Worm (Caenorhabditis elegans) whole organism, L1 larva: ENCODE results near the gene C53A3.4.
A peak's percentile ranks its signal among the peaks of the same experiment; 100 is the strongest.

Experiments used
- C16A3.4 ChIP-seq: fragments of 150-350 bp; optimal IDR thresholded peaks from 2 replicates; lab custom pipeline; 2014; ENCODE audit warnings: missing biosample characterization, missing genetic modification characterization
- Y116A8C.19 ChIP-seq: sonication (generic microtip); optimal IDR thresholded peaks from 2 replicates; lab custom pipeline; 2016; ENCODE audit warnings: missing compliant biosample characterization, missing genetic modification characterization, borderline replicate concordance
- alr-1 ChIP-seq: fragments of 200-800 bp; sonication (Bioruptor generic); optimal IDR thresholded peaks from 2 replicates; lab custom pipeline; 2018; ENCODE audit warnings: borderline replicate concordance, mild to moderate bottlenecking, missing genetic modification characterization, missing compliant biosample characterization
- ama-1 ChIP-seq: fragments of 150-350 bp; optimal IDR thresholded peaks from 2 replicates; lab custom pipeline; 2014
- blmp-1 ChIP-seq: fragments of 150-350 bp; optimal IDR thresholded peaks from 2 replicates; lab custom pipeline; 2014; ENCODE audit warnings: missing biosample characterization, missing genetic modification characterization
- ceh-63 ChIP-seq: fragments of 200-800 bp; sonication (Bioruptor generic); optimal IDR thresholded peaks from 2 replicates; lab custom pipeline; 2018; ENCODE audit warnings: mild to moderate bottlenecking, missing genetic modification characterization, missing compliant biosample characterization
- ceh-8 ChIP-seq: fragments of 200-800 bp; sonication (Bioruptor generic); optimal IDR thresholded peaks from 2 replicates; lab custom pipeline; 2018; ENCODE audit warnings: mild to moderate bottlenecking, missing genetic modification characterization, moderate library complexity, missing compliant biosample characterization
- ceh-82 ChIP-seq, 3 experiments: fragments of 150-350 bp in 1 of 3; sonication (generic microtip) in 2 of 3; optimal IDR thresholded peaks; 2 replicates each; lab custom pipeline; 2014 to 2017; ENCODE audit warnings: missing biosample characterization in 3 of 3, missing genetic modification characterization in 3 of 3
- ceh-88 ChIP-seq: fragments of 200-800 bp; sonication (Bioruptor generic); IDR thresholded peaks from 2 replicates; pipeline ENCODE4 v1.3.6; 2022; ENCODE audit warnings: missing genetic modification characterization, missing compliant biosample characterization
- ces-1 ChIP-seq: fragments of 150-350 bp; optimal IDR thresholded peaks from 2 replicates; lab custom pipeline; 2014; ENCODE audit warnings: missing biosample characterization, missing genetic modification reagents, missing genetic modification characterization
- dpl-1 ChIP-seq, 3 experiments: fragments of 150-350 bp in 2 of 3; sonication (generic microtip) in 1 of 3; optimal IDR thresholded peaks; 2 replicates each; lab custom pipeline; 2014 to 2017; ENCODE audit warnings: missing biosample characterization in 3 of 3, missing genetic modification characterization in 3 of 3, missing genetic modification reagents in 3 of 3
- efl-3 ChIP-seq: fragments of 200-800 bp; sonication (Bioruptor generic); optimal IDR thresholded peaks from 2 replicates; lab custom pipeline; 2018; ENCODE audit warnings: mild to moderate bottlenecking, missing genetic modification characterization, missing compliant biosample characterization
- egl-27 ChIP-seq, 2 experiments: fragments of 150-350 bp in 1 of 2; sonication (generic microtip); optimal IDR thresholded peaks; 3 replicates each; lab custom pipeline; 2017 to 2018; ENCODE audit warnings: missing biosample characterization in 2 of 2, missing genetic modification characterization in 2 of 2, missing genetic modification reagents in 2 of 2
- ets-5 ChIP-seq: fragments of 200-800 bp; sonication (Bioruptor generic); IDR thresholded peaks from 2 replicates; pipeline ENCODE4 v1.3.6; 2022; ENCODE audit warnings: missing genetic modification characterization, missing compliant biosample characterization
- fkh-10 ChIP-seq: sonication (generic microtip); optimal IDR thresholded peaks from 2 replicates; lab custom pipeline; 2017; ENCODE audit warnings: missing biosample characterization, missing genetic modification reagents, missing genetic modification characterization
- fkh-4 ChIP-seq: sonication (generic microtip); optimal IDR thresholded peaks from 2 replicates; lab custom pipeline; 2016; ENCODE audit warnings: missing compliant biosample characterization, missing genetic modification characterization, borderline replicate concordance
- grh-1 ChIP-seq: fragments of 200-800 bp; sonication (Bioruptor generic); IDR thresholded peaks from 2 replicates; pipeline ENCODE4 v1.3.6; 2022; ENCODE audit warnings: missing genetic modification reagents, missing genetic modification characterization, missing compliant biosample characterization
- isw-1 ChIP-seq: fragments of 200-800 bp; sonication (Bioruptor generic); IDR thresholded peaks from 2 replicates; pipeline ENCODE4 v1.3.6; 2022; ENCODE audit warnings: missing genetic modification characterization, missing compliant biosample characterization
- jun-1 ChIP-seq: fragments of 150-350 bp; optimal IDR thresholded peaks from 2 replicates; lab custom pipeline; 2014; ENCODE audit warnings: missing biosample characterization, missing genetic modification reagents, missing genetic modification characterization
- lin-13 ChIP-seq: fragments of 150-350 bp; optimal IDR thresholded peaks from 2 replicates; lab custom pipeline; 2014; ENCODE audit warnings: missing biosample characterization, missing genetic modification reagents, missing genetic modification characterization
- lin-14 ChIP-seq: fragments of 200-800 bp; sonication (Bioruptor generic); optimal IDR thresholded peaks from 2 replicates; lab custom pipeline; 2018; ENCODE audit warnings: mild to moderate bottlenecking, missing genetic modification characterization, moderate library complexity, missing compliant biosample characterization
- lir-3 ChIP-seq: sonication (generic microtip); optimal IDR thresholded peaks from 2 replicates; lab custom pipeline; 2016; ENCODE audit warnings: mild to moderate bottlenecking, missing genetic modification characterization, moderate library complexity, missing compliant biosample characterization; ENCODE audit not compliant: poor library complexity
- lsy-2 ChIP-seq, 2 experiments: fragments of 150-350 bp; optimal IDR thresholded peaks; 2 replicates each; lab custom pipeline; 2014; ENCODE audit warnings: missing biosample characterization in 2 of 2, missing genetic modification characterization in 2 of 2
- mdl-1 ChIP-seq, 2 experiments: fragments of 150-350 bp; optimal IDR thresholded peaks; 2 replicates each; lab custom pipeline; 2014 to 2017; ENCODE audit warnings: missing biosample characterization in 2 of 2, missing genetic modification characterization in 2 of 2, inconsistent platforms in 1 of 2
- mef-2 ChIP-seq: fragments of 150-350 bp; optimal IDR thresholded peaks from 2 replicates; lab custom pipeline; 2014; ENCODE audit warnings: missing biosample characterization, missing genetic modification characterization
- mep-1 ChIP-seq: fragments of 150-350 bp; optimal IDR thresholded peaks from 2 replicates; lab custom pipeline; 2014; ENCODE audit warnings: missing biosample characterization, missing genetic modification characterization
- nhr-19 ChIP-seq: fragments of 200-800 bp; sonication (Bioruptor generic); conservative IDR thresholded peaks from 2 replicates; pipeline ENCODE4 v1.3.6; 2022; ENCODE audit warnings: missing genetic modification characterization, missing compliant biosample characterization
- nhr-20 ChIP-seq: sonication (generic microtip); optimal IDR thresholded peaks from 2 replicates; lab custom pipeline; 2016; ENCODE audit warnings: mild to moderate bottlenecking, missing genetic modification characterization, missing compliant biosample characterization
- nhr-47 ChIP-seq: sonication (generic microtip); optimal IDR thresholded peaks from 2 replicates; lab custom pipeline; 2016; ENCODE audit warnings: mild to moderate bottlenecking, missing genetic modification characterization, moderate library complexity, missing compliant biosample characterization
- nhr-71 ChIP-seq: sonication (generic microtip); optimal IDR thresholded peaks from 2 replicates; lab custom pipeline; 2016; ENCODE audit warnings: mild to moderate bottlenecking, missing genetic modification characterization, moderate library complexity, missing compliant biosample characterization
- nhr-76 ChIP-seq: sonication (generic microtip); optimal IDR thresholded peaks from 2 replicates; lab custom pipeline; 2017; ENCODE audit warnings: missing biosample characterization, missing genetic modification characterization
- nhr-84 ChIP-seq: sonication (generic microtip); optimal IDR thresholded peaks from 2 replicates; lab custom pipeline; 2017; ENCODE audit warnings: missing biosample characterization, missing genetic modification characterization
- nhr-85 ChIP-seq: sonication (generic microtip); peaks from one replicate; lab custom pipeline; 2016; ENCODE audit warnings: missing genetic modification characterization, inconsistent platforms, missing compliant biosample characterization
- nhr-90 ChIP-seq: sonication (generic microtip); optimal IDR thresholded peaks from 2 replicates; lab custom pipeline; 2016; ENCODE audit warnings: mild to moderate bottlenecking, missing genetic modification characterization, missing compliant biosample characterization; ENCODE audit not compliant: poor library complexity
- pqm-1 ChIP-seq: sonication (generic microtip); optimal IDR thresholded peaks from 3 replicates; lab custom pipeline; 2017; ENCODE audit warnings: missing biosample characterization, missing genetic modification characterization
- skn-1 ChIP-seq: fragments of 150-350 bp; optimal IDR thresholded peaks from 2 replicates; lab custom pipeline; 2014; ENCODE audit warnings: missing biosample characterization, missing genetic modification characterization
- snpc-4 ChIP-seq: fragments of 150-350 bp; optimal IDR thresholded peaks from 2 replicates; lab custom pipeline; 2014; ENCODE audit warnings: missing biosample characterization, missing genetic modification characterization
- sptf-1 ChIP-seq: fragments of 150-350 bp; optimal IDR thresholded peaks from 2 replicates; lab custom pipeline; 2014; ENCODE audit warnings: missing biosample characterization, missing genetic modification characterization
- swsn-7 ChIP-seq: sonication (generic microtip); optimal IDR thresholded peaks from 2 replicates; lab custom pipeline; 2016; ENCODE audit warnings: missing genetic modification characterization, missing compliant biosample characterization
- tlp-1 ChIP-seq: fragments of 150-350 bp; optimal IDR thresholded peaks from 2 replicates; lab custom pipeline; 2014; ENCODE audit warnings: missing biosample characterization, missing genetic modification characterization
- unc-86 ChIP-seq: sonication (generic microtip); optimal IDR thresholded peaks from 2 replicates; lab custom pipeline; 2016; ENCODE audit warnings: missing genetic modification characterization, missing compliant biosample characterization
- unc-98 ChIP-seq: fragments of 200-800 bp; sonication (Bioruptor generic); IDR thresholded peaks from 2 replicates; pipeline ENCODE4 v1.3.6; 2022; ENCODE audit warnings: missing genetic modification characterization, missing compliant biosample characterization
- vab-15 ChIP-seq: sonication (generic microtip); optimal IDR thresholded peaks from 2 replicates; lab custom pipeline; 2017; ENCODE audit warnings: missing genotype, mild to moderate bottlenecking, missing genetic modification characterization, missing compliant biosample characterization
- zag-1 ChIP-seq: fragments of 150-350 bp; optimal IDR thresholded peaks from 2 replicates; lab custom pipeline; 2014; ENCODE audit warnings: missing biosample characterization, missing genetic modification characterization
- zip-4 ChIP-seq: fragments of 200-800 bp; sonication (Bioruptor generic); optimal IDR thresholded peaks from 2 replicates; lab custom pipeline; 2018; ENCODE audit warnings: mild to moderate bottlenecking, missing genetic modification characterization, moderate library complexity, missing compliant biosample characterization
- ztf-4 ChIP-seq: fragments of 150-350 bp; optimal IDR thresholded peaks from 2 replicates; lab custom pipeline; 2014; ENCODE audit warnings: missing biosample characterization, missing genetic modification characterization

Gene C53A3.4

ce11 chrV:5785372-5785771 lies 26.7 kb upstream of the C53A3.4 start, which contains the start of gene F44E7.7:
TSS of gene F44E7.7 (minus strand) at chrV:5785472.
- TF ChIP-seq egl-27 (tag; optimal IDR thresholded peaks at IDR 0.05; lab: Kevin White, UChicago) = no peak
- TF ChIP-seq ceh-82 (tag; optimal IDR thresholded peaks at IDR 0.05; lab: Kevin White, UChicago) = no peak
- no peak for TF ChIP-seq sptf-1 (tag; lab: Kevin White, UChicago)
- no peak for TF ChIP-seq ceh-8 (GFP tag; lab: Kevin White, UChicago)
- no peak for TF ChIP-seq pqm-1 (tag; lab: Kevin White, UChicago)
- no peak for TF ChIP-seq ama-1
- TF ChIP-seq ets-5 (GFP tag; lab: Robert Waterston, UW) = no peak
- TF ChIP-seq swsn-7 (tag; lab: Kevin White, UChicago) = no peak
- no peak for TF ChIP-seq efl-3 (GFP tag; lab: Kevin White, UChicago)
- no peak for TF ChIP-seq nhr-19 (GFP tag; lab: Robert Waterston, UW)

DNA sequence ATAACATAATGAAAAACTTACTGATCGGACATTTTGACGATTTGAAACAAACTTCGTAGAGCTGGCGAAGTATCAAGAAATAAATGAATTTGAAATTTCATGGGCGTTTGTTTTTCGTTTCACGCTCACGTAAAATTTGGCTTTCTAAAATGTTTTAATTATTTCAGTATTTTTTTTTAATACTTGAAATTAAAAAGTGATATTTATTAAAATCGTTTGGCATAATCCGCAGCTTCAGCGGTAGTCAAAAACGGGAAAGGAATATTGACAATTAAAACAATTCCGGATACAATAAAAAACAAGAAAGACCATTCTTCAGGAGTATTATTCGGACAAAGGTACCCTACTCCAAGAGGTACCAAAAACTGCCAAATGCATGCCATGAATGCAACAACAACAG lies 24.0 kb upstream of the C53A3.4 start, which contains the start of gene fbxa-183:
fbxa-183 (minus strand) TSS at position 101 of the 400 bp plus-strand sequence.
- no peak for TF ChIP-seq mef-2 (tag; lab: Kevin White, UChicago)
- TF ChIP-seq zip-4 (GFP tag; lab: Kevin White, UChicago) = no peak
- TF ChIP-seq lir-3 (tag; lab: Kevin White, UChicago) = no peak
- no peak for TF ChIP-seq nhr-84 (tag; lab: Kevin White, UChicago)

- TF ChIP-seq tlp-1 (no peak), dpl-1 (GFP tag; optimal IDR thresholded peaks at IDR 0.05; lab: Kevin White, UChicago) (peak; percentile 16 to 26 (median 25)), ces-1 (GFP tag; lab: Kevin White, UChicago) (no peak), lsy-2 (tag; optimal IDR thresholded peaks at IDR 0.05; lab: Kevin White, UChicago) (peak; percentile 20 to 46), Y116A8C.19 (tag; lab: Kevin White, UChicago) (no peak), lir-3 (tag; lab: Kevin White, UChicago) (no peak), snpc-4 (tag; lab: Kevin White, UChicago) (no peak), nhr-84 (tag; lab: Kevin White, UChicago) (no peak), efl-3 (GFP tag; lab: Kevin White, UChicago) (no peak), nhr-90 (tag; lab: Kevin White, UChicago) (peak; percentile 83), jun-1 (peak; percentile 8), nhr-85 (tag; lab: Kevin White, UChicago) (peak; percentile 81), mep-1 (peak; percentile 72), ceh-63 (GFP tag; lab: Kevin White, UChicago) (no peak), vab-15 (no peak), alr-1 (tag; lab: Kevin White, UChicago) (no peak), nhr-47 (peak; percentile 58), lin-14 (GFP tag; lab: Kevin White, UChicago) (peak; percentile 92), isw-1 (GFP tag; lab: Robert Waterston, UW) (no peak), unc-86 (tag; lab: Kevin White, UChicago) (no peak), fkh-10 (GFP tag; lab: Kevin White, UChicago) (no peak), nhr-76 (tag; lab: Kevin White, UChicago) (no peak), grh-1 (GFP tag; lab: Robert Waterston, UW) (0 out of 2 replicates have a peak, but pooled peaks have one; percentile 12), mdl-1 (tag; optimal IDR thresholded peaks at IDR 0.05; lab: Kevin White, UChicago) (peak in 1 of 2 experiments; percentile 20), skn-1 (tag; lab: Kevin White, UChicago) (peak; percentile 1), ceh-88 (GFP tag; lab: Robert Waterston, UW) (no peak), blmp-1 (peak; percentile 28), fkh-4 (tag; lab: Kevin White, UChicago) (no peak), nhr-71 (tag; lab: Kevin White, UChicago) (peak; percentile 77), egl-27 (tag; optimal IDR thresholded peaks at IDR 0.05; lab: Kevin White, UChicago) (no peak), ztf-4 (tag; lab: Kevin White, UChicago) (peak; percentile 23), lin-13 (peak; percentile 20), swsn-7 (tag; lab: Kevin White, UChicago) (peak; percentile 2), zag-1 (tag; lab: Kevin White, UChicago) (no peak), unc-98 (GFP tag; lab: Robert Waterston, UW) (0 out of 2 replicates have a peak, but pooled peaks have one; percentile 4), nhr-20 (tag; lab: Kevin White, UChicago) (peak; percentile 66), C16A3.4 (tag; lab: Kevin White, UChicago) (peak; percentile 53), nhr-19 (GFP tag; lab: Robert Waterston, UW) (peak; percentile 59)
Measured at ce11 chrV:5780713-5781360, 22.2 kb upstream of the C53A3.4 start, which contains the start of gene F44E7.5. TSS of gene F44E7.5 (minus strand) at chrV:5780922.
